Worm (Caenorhabditis elegans): ENCODE data around the gene cwc-15.

DNA sequence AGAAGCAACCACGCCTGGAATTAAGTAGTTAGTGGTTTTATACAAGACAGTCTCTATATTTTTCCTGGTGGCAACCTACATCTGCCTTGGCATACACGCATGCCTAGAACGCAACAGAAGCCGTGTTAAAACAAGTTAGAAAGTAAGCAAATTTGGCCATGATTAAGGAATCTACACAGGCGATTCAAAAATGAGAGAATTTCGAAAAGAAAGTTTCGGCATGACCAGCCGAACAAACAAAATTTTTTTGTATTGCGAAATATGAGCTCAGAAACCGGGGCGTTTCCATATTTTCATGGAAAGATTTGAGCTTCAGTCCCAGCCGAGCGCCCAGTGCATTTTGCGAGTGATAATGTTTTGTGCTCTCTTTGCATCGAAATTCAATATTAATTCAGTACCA is 37.0 kb downstream of the cwc-15 start, which contains the start of gene F14H3.15:
- TF ChIP-seq ama-1 (optimal IDR thresholded peaks at IDR 0.05) (no peak), npax-4 (tag; optimal IDR thresholded peaks at IDR 0.05) (no peak), ceh-48 (tag; optimal IDR thresholded peaks at IDR 0.05) (no peak), hlh-13 (GFP tag; optimal IDR thresholded peaks at IDR 0.05) (no peak), ceh-31 (tag; optimal IDR thresholded peaks at IDR 0.05) (no peak)

All from whole organism, late embryonic.